Worm (Caenorhabditis elegans) whole organism, mixed stage, embryonic: ENCODE measurements around the gene tat-4.

Experiments used
- M03D4.4 ChIP-seq: sonication (generic microtip); optimal IDR thresholded peaks from 2 replicates; lab custom pipeline; 2017; ENCODE audit warnings: mild to moderate bottlenecking, missing genetic modification characterization, missing compliant biosample characterization
- bed-3 ChIP-seq: fragments of 200-800 bp; sonication (Bioruptor generic); optimal IDR thresholded peaks from 3 replicates; lab custom pipeline; 2018; ENCODE audit warnings: mild to moderate bottlenecking, missing genetic modification characterization, moderate library complexity, missing compliant biosample characterization
- blmp-1 ChIP-seq: fragments of 150-350 bp; optimal IDR thresholded peaks from 2 replicates; lab custom pipeline; 2014; ENCODE audit warnings: missing biosample characterization, missing genetic modification characterization
- ceh-39 ChIP-seq: fragments of 150-350 bp; optimal IDR thresholded peaks from 2 replicates; lab custom pipeline; 2014; ENCODE audit warnings: missing biosample characterization, missing genetic modification characterization
- ceh-43 ChIP-seq: fragments of 200-800 bp; sonication (Bioruptor generic); optimal IDR thresholded peaks from 2 replicates; lab custom pipeline; 2018; ENCODE audit warnings: mild to moderate bottlenecking, missing genetic modification characterization, moderate library complexity, missing compliant biosample characterization
- ceh-83 ChIP-seq: fragments of 200-800 bp; sonication (Bioruptor generic); optimal IDR thresholded peaks from 2 replicates; lab custom pipeline; 2018; ENCODE audit warnings: mild to moderate bottlenecking, missing genetic modification characterization, missing compliant biosample characterization
- ces-1 ChIP-seq: fragments of 150-350 bp; optimal IDR thresholded peaks from 2 replicates; lab custom pipeline; 2014; ENCODE audit warnings: missing biosample characterization, missing genetic modification reagents, missing genetic modification characterization
- cnd-1 ChIP-seq: fragments of 200-800 bp; sonication (Bioruptor generic); optimal IDR thresholded peaks from 2 replicates; lab custom pipeline; 2018; ENCODE audit warnings: mild to moderate bottlenecking, missing genetic modification characterization, missing compliant biosample characterization
- drap-1 ChIP-seq: fragments of 200-800 bp; sonication (Bioruptor generic); optimal IDR thresholded peaks from 3 replicates; lab custom pipeline; 2018; ENCODE audit warnings: mild to moderate bottlenecking, missing genetic modification characterization, missing compliant biosample characterization
- elt-1 ChIP-seq: sonication (generic microtip); optimal IDR thresholded peaks from 2 replicates; lab custom pipeline; 2017; ENCODE audit warnings: missing genetic modification characterization, mild to moderate bottlenecking, missing compliant biosample characterization, antibody characterized with exemption, moderate library complexity, borderline replicate concordance; ENCODE audit not compliant: insufficient read depth
- flh-1 ChIP-seq: fragments of 200-800 bp; sonication (Bioruptor generic); optimal IDR thresholded peaks from 2 replicates; lab custom pipeline; 2018; ENCODE audit warnings: mild to moderate bottlenecking, missing genetic modification characterization, moderate library complexity, missing compliant biosample characterization
- ham-2 ChIP-seq: fragments of 200-800 bp; sonication (Bioruptor generic); optimal IDR thresholded peaks from 2 replicates; lab custom pipeline; 2018; ENCODE audit warnings: mild to moderate bottlenecking, missing genetic modification characterization, missing compliant biosample characterization
- hlh-1 ChIP-seq: fragments of 150-350 bp; optimal IDR thresholded peaks from 2 replicates; lab custom pipeline; 2014; ENCODE audit warnings: missing biosample characterization, missing genetic modification reagents, missing genetic modification characterization
- lin-13 ChIP-seq: fragments of 150-350 bp; optimal IDR thresholded peaks from 2 replicates; lab custom pipeline; 2014; ENCODE audit warnings: missing biosample characterization, missing genetic modification characterization
- lin-32 ChIP-seq: fragments of 200-800 bp; sonication (Bioruptor generic); optimal IDR thresholded peaks from 2 replicates; lab custom pipeline; 2018; ENCODE audit warnings: mild to moderate bottlenecking, missing genetic modification characterization, missing compliant biosample characterization
- lsy-2 ChIP-seq: fragments of 150-350 bp; optimal IDR thresholded peaks from 2 replicates; lab custom pipeline; 2014; ENCODE audit warnings: missing biosample characterization, missing genetic modification characterization
- mab-5 ChIP-seq: fragments of 150-350 bp; optimal IDR thresholded peaks from 2 replicates; lab custom pipeline; 2014; ENCODE audit warnings: missing biosample characterization, missing genetic modification characterization
- mep-1 ChIP-seq: fragments of 150-350 bp; optimal IDR thresholded peaks from 2 replicates; lab custom pipeline; 2017; ENCODE audit warnings: missing biosample characterization, missing genetic modification reagents, missing genetic modification characterization, inconsistent platforms
- mls-2 ChIP-seq: sonication (generic microtip); optimal IDR thresholded peaks from 2 replicates; lab custom pipeline; 2016; ENCODE audit warnings: mild to moderate bottlenecking, missing genetic modification characterization, moderate library complexity, missing compliant biosample characterization
- nhr-12 ChIP-seq: fragments of 150-350 bp; optimal IDR thresholded peaks from 2 replicates; lab custom pipeline; 2014; ENCODE audit warnings: missing biosample characterization, missing genetic modification characterization
- nhr-2 ChIP-seq: fragments of 150-350 bp; optimal IDR thresholded peaks from 2 replicates; lab custom pipeline; 2014; ENCODE audit warnings: missing biosample characterization, missing genetic modification characterization
- nhr-237 ChIP-seq: fragments of 150-350 bp; optimal IDR thresholded peaks from 2 replicates; lab custom pipeline; 2014; ENCODE audit warnings: missing biosample characterization, missing genetic modification characterization
- nhr-28 ChIP-seq: fragments of 150-350 bp; optimal IDR thresholded peaks from 2 replicates; lab custom pipeline; 2014; ENCODE audit warnings: missing biosample characterization, missing genetic modification characterization
- nhr-76 ChIP-seq: sonication (generic microtip); optimal IDR thresholded peaks from 2 replicates; lab custom pipeline; 2017; ENCODE audit warnings: missing biosample characterization, missing genetic modification characterization
- pha-4 ChIP-seq: fragments of 150-350 bp; optimal IDR thresholded peaks from 2 replicates; lab custom pipeline; 2018; ENCODE audit warnings: missing biosample characterization, missing genetic modification reagents, missing genetic modification characterization
- snpc-4 ChIP-seq: fragments of 150-350 bp; optimal IDR thresholded peaks from 2 replicates; lab custom pipeline; 2014; ENCODE audit warnings: missing biosample characterization, missing genetic modification characterization
- sptf-1 ChIP-seq: sonication (generic microtip); optimal IDR thresholded peaks from 2 replicates; lab custom pipeline; 2017; ENCODE audit warnings: mild to moderate bottlenecking, missing genetic modification characterization, moderate library complexity, missing compliant biosample characterization
- tbx-8 ChIP-seq: fragments of 200-800 bp; sonication (Bioruptor generic); optimal IDR thresholded peaks from 2 replicates; lab custom pipeline; 2018; ENCODE audit warnings: mild to moderate bottlenecking, missing genetic modification characterization, moderate library complexity, missing compliant biosample characterization
- unc-120 ChIP-seq: sonication (generic microtip); optimal IDR thresholded peaks from 2 replicates; lab custom pipeline; 2017; ENCODE audit warnings: missing genetic modification characterization, missing compliant biosample characterization; ENCODE audit not compliant: poor library complexity, severe bottlenecking
- unc-39 ChIP-seq: fragments of 150-350 bp; optimal IDR thresholded peaks from 2 replicates; lab custom pipeline; 2014; ENCODE audit warnings: missing biosample characterization, missing genetic modification characterization
- unc-62 ChIP-seq: fragments of 150-350 bp; optimal IDR thresholded peaks from 2 replicates; lab custom pipeline; 2014; ENCODE audit warnings: missing biosample characterization, missing genetic modification reagents, missing genetic modification characterization
- ztf-11 ChIP-seq: fragments of 150-350 bp; optimal IDR thresholded peaks from 2 replicates; lab custom pipeline; 2014; ENCODE audit warnings: missing biosample characterization, missing genetic modification characterization

tat-4 gene

ce11 chrII:6283074-6283473 is 39.0 kb upstream of the tat-4 start, which contains the start of gene F13H8.1:
TSS of gene F13H8.1 (plus strand) at chrII:6283384.
- TF ChIP-seq M03D4.4 (no peak), cnd-1 (no peak), tbx-8 (GFP tag; lab: Kevin White, UChicago) (no peak), nhr-76 (no peak), lin-32 (GFP tag; lab: Kevin White, UChicago) (no peak), ceh-39 (tag; lab: Kevin White, UChicago) (no peak), mab-5 (tag; lab: Kevin White, UChicago) (no peak), sptf-1 (no peak), unc-62 (no peak), lsy-2 (tag; lab: Kevin White, UChicago) (no peak), hlh-1 (tag; lab: Kevin White, UChicago) (no peak), nhr-2 (tag; lab: Kevin White, UChicago) (no peak), nhr-12 (tag; lab: Kevin White, UChicago) (no peak), bed-3 (GFP tag; lab: Kevin White, UChicago) (no peak), flh-1 (GFP tag; lab: Kevin White, UChicago) (no peak), ceh-43 (GFP tag; lab: Kevin White, UChicago) (no peak), ceh-83 (GFP tag; lab: Kevin White, UChicago) (no peak), nhr-28 (tag; lab: Kevin White, UChicago) (no peak), snpc-4 (no peak)

ce11 chrII:6281903-6282302 is 37.8 kb upstream of the tat-4 start:
- TF ChIP-seq elt-1 (tag; lab: Kevin White, UChicago) (no peak), blmp-1 (no peak), cnd-1 (no peak), nhr-12 (tag; lab: Kevin White, UChicago) (no peak), snpc-4 (no peak), ham-2 (GFP tag; lab: Kevin White, UChicago) (no peak), pha-4 (no peak)

- TF ChIP-seq mab-5 (tag; lab: Kevin White, UChicago) = no peak
- TF ChIP-seq unc-39 (tag; lab: Kevin White, UChicago) = no peak
- TF ChIP-seq elt-1 (tag; lab: Kevin White, UChicago) = no peak
- TF ChIP-seq mep-1 (tag; lab: Kevin White, UChicago) = no peak
- no peak for TF ChIP-seq drap-1 (GFP tag; lab: Kevin White, UChicago)
- no peak for TF ChIP-seq ceh-39 (tag; lab: Kevin White, UChicago)
- TF ChIP-seq nhr-2 (tag; lab: Kevin White, UChicago) = no peak
- TF ChIP-seq unc-120 = no peak
- no peak for TF ChIP-seq lin-32 (GFP tag; lab: Kevin White, UChicago)
- no peak for TF ChIP-seq blmp-1
- TF ChIP-seq flh-1 (GFP tag; lab: Kevin White, UChicago) = no peak
- TF ChIP-seq ztf-11 (tag; lab: Kevin White, UChicago) = no peak
- TF ChIP-seq, all 35 proteins: peak for 0
Measured at ce11 chrII:6281002-6281401, 36.9 kb upstream of the tat-4 start, which contains the start of gene scly-1. TSS of gene scly-1 (minus strand) at chrII:6281102.

- TF ChIP-seq lin-32 (GFP tag; lab: Kevin White, UChicago) = no peak
- no peak for TF ChIP-seq ztf-11 (tag; lab: Kevin White, UChicago)
- TF ChIP-seq ham-2 (GFP tag; lab: Kevin White, UChicago) = no peak
- TF ChIP-seq tbx-8 (GFP tag; lab: Kevin White, UChicago) = no peak
- no peak for TF ChIP-seq bed-3 (GFP tag; lab: Kevin White, UChicago)
- TF ChIP-seq mab-5 (tag; lab: Kevin White, UChicago) = no peak
- TF ChIP-seq cnd-1 = no peak
- TF ChIP-seq lin-13 (tag; lab: Kevin White, UChicago) = no peak
- TF ChIP-seq flh-1 (GFP tag; lab: Kevin White, UChicago) = no peak
- no peak for TF ChIP-seq M03D4.4
Measured at ce11 chrII:6273916-6274315, 29.8 kb upstream of the tat-4 start, which contains the start of gene bpl-1. TSS of gene bpl-1 (plus strand) at chrII:6274216.

ce11 chrII:6269805-6270414 is 25.8 kb upstream of the tat-4 start, which contains the start of gene F13H8.2:
TSS of gene F13H8.2 (plus strand) at chrII:6270364.
- TF ChIP-seq ceh-39 (tag; lab: Kevin White, UChicago) (peak; percentile 31), mls-2 (tag; lab: Kevin White, UChicago) (peak; percentile 9), sptf-1 (peak; percentile 12), lsy-2 (tag; lab: Kevin White, UChicago) (peak; percentile 77), mep-1 (tag; lab: Kevin White, UChicago) (peak; percentile 31), ham-2 (GFP tag; lab: Kevin White, UChicago) (no peak), pha-4 (peak; percentile 59), ztf-11 (tag; lab: Kevin White, UChicago) (no peak), snpc-4 (no peak), unc-62 (no peak), cnd-1 (peak; percentile 12), nhr-28 (tag; lab: Kevin White, UChicago) (no peak), lin-13 (tag; lab: Kevin White, UChicago) (peak; percentile 60), ces-1 (GFP tag; lab: Kevin White, UChicago) (peak; percentile 93), ceh-43 (GFP tag; lab: Kevin White, UChicago) (peak; percentile 4), nhr-237 (tag; lab: Kevin White, UChicago) (peak; percentile 44), lin-32 (GFP tag; lab: Kevin White, UChicago) (no peak), ceh-83 (GFP tag; lab: Kevin White, UChicago) (no peak), unc-120 (peak; percentile 27)
